Worm (Caenorhabditis elegans) whole organism, L4 larva: Measurements from ENCODE around the gene twnk-1.

ENCODE experiments used
- T26A8.4 ChIP-seq: fragments of 200-800 bp; sonication (Bioruptor generic); IDR thresholded peaks from 2 replicates; pipeline ENCODE4 v1.3.6; 2022; ENCODE audit warnings: missing genetic modification characterization, missing compliant biosample characterization
- Y48G9A.11 ChIP-seq: fragments of 200-800 bp; sonication (Bioruptor generic); IDR thresholded peaks from 2 replicates; pipeline ENCODE4 v1.3.6; 2022; ENCODE audit warnings: missing genetic modification reagents, missing genetic modification characterization, missing compliant biosample characterization
- ZK337.2 ChIP-seq: fragments of 200-800 bp; sonication (Bioruptor generic); IDR thresholded peaks from 2 replicates; pipeline ENCODE4 v1.3.6; 2022; ENCODE audit warnings: missing genetic modification reagents, missing genetic modification characterization, missing compliant biosample characterization
- duxl-1 ChIP-seq: sonication (generic microtip); optimal IDR thresholded peaks from 2 replicates; lab custom pipeline; 2016; ENCODE audit warnings: mild to moderate bottlenecking, missing genetic modification characterization, moderate library complexity, missing compliant biosample characterization; ENCODE audit not compliant: poor library complexity
- lim-7 ChIP-seq: fragments of 200-800 bp; sonication (Bioruptor generic); IDR thresholded peaks from 2 replicates; pipeline ENCODE4 v1.3.6; 2022; ENCODE audit warnings: missing genetic modification characterization, missing compliant biosample characterization
- lin-29 ChIP-seq: fragments of 200-800 bp; sonication (Bioruptor generic); IDR thresholded peaks from 2 replicates; pipeline ENCODE4 v1.3.6; 2022; ENCODE audit warnings: missing genetic modification reagents, missing genetic modification characterization, missing compliant biosample characterization
- mdt-29 ChIP-seq: fragments of 200-800 bp; sonication (Bioruptor generic); IDR thresholded peaks from 2 replicates; pipeline ENCODE4 v1.3.6; 2022; ENCODE audit warnings: missing genetic modification reagents, missing genetic modification characterization, missing compliant biosample characterization
- nhr-48 ChIP-seq: sonication (generic microtip); optimal IDR thresholded peaks from 2 replicates; lab custom pipeline; 2016; ENCODE audit warnings: mild to moderate bottlenecking, missing genetic modification characterization, missing compliant biosample characterization
- nhr-77 ChIP-seq: fragments of 150-350 bp; optimal IDR thresholded peaks from 2 replicates; lab custom pipeline; 2014; ENCODE audit warnings: missing biosample characterization, missing genetic modification characterization
- zip-2 ChIP-seq: fragments of 150-350 bp; optimal IDR thresholded peaks from 2 replicates; lab custom pipeline; 2014; ENCODE audit warnings: missing biosample characterization, missing genetic modification characterization

twnk-1 gene

DNA sequence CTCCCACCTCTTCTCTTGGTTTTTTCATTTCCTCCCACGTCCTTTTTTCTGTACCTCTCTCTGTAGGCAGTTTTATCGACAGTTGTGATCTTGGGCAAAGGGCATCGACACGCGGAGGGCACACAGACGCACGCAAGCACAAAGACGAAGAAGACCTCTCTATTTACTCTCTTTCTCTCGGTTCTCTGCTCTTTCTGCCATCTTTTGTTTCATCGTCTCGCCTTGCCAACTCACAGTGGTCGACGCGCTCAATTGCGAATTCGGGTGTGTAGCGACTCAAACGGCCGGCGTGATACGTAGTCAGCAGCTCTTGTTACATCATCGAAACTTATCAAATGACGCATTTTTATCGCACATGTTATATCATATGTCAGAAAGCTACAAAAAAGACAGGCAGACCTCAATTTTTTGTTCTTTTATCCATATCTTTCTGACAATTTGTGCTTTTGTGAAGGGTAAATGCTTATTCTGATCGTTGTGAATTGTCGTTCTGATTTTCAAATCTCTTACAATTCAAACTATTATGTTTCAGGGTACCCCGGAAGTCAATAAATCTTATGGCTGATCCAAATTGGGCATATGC is 50.1 kb downstream of the twnk-1 start, which contains the start of gene puf-9 (continued):
- TF ChIP-seq duxl-1 (tag; lab: Kevin White, UChicago) (peak; percentile 74), lim-7 (GFP tag; lab: Robert Waterston, UW) (peak; percentile 53; the same call in 1 of the 2 replicates), mdt-29 (GFP tag; lab: Robert Waterston, UW) (peak; percentile 94), ZK337.2 (GFP tag; lab: Robert Waterston, UW) (peak; percentile 54; the same call in 1 of the 2 replicates), T26A8.4 (GFP tag; lab: Robert Waterston, UW) (peak; percentile 95), nhr-77 (peak; percentile 99), nhr-48 (tag; lab: Kevin White, UChicago) (peak; percentile 96), Y48G9A.11 (GFP tag; lab: Robert Waterston, UW) (no peak), zip-2 (peak; percentile 80), lin-29 (peak; percentile 91)
- TF ChIP-seq, all 104 proteins: peak for 87
